Fruit fly (Drosophila melanogaster): ENCODE measurements around the gene Nepl5.

DNA sequence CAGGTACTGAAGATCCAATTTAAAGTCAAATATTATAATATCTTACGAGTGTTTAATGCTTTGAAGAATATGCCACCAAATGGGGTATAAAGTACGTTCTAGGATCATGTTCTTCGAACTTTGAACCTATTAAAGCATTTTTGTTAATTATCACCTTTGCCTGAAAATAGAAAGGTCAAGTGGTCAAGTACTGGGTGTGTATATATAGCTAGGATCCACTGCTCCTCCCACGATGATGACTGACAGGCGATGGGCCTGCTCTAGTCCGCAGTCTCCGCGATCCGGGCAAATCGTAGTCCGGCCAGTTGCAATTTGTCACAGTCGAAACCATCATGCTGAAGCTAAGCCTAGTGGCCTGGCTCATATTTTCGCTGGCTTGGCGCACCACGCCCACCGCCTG is at the start of gene Nepl5:
- TF ChIP-seq CG8478 (optimal IDR thresholded peaks at IDR 0.05) (no peak), CTCF (optimal IDR thresholded peaks at IDR 0.05) (no peak)

Data from S2 (cell line).